Worm (Caenorhabditis elegans) whole organism, L4/young adult: ENCODE measurements around the gene ima-3.

Source experiments
- W03F9.2 ChIP-seq: fragments of 150-350 bp; optimal IDR thresholded peaks from 2 replicates; lab custom pipeline; 2014; ENCODE audit warnings: missing biosample characterization, missing genetic modification characterization
- dao-5 ChIP-seq: sonication (generic microtip); optimal IDR thresholded peaks from 2 replicates; lab custom pipeline; 2016; ENCODE audit warnings: missing genotype, missing genetic modification characterization, moderate library complexity, missing compliant biosample characterization
- him-1 ChIP-seq: sonication (generic microtip); optimal IDR thresholded peaks from 2 replicates; lab custom pipeline; 2016; ENCODE audit warnings: missing genotype, missing genetic modification reagents, missing genetic modification characterization, missing compliant biosample characterization

DNA sequence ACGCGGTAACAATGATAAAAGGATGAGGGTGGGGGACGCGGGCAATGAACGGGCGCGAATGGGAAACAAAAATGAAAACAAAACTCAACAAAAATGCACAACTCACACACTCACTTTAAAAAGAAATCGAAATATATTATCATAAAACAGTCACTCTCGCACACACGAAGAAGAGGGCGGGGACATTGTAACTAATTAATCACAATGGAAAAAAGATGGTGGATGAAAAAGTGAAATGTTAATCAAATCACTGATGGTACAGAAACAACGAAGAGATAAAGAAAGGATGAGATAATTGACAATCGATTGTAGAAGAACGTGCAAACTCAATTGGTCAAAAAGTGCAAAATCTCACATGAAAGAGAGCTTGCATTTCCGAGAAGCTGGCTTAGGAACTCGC lies 2.2 kb downstream of the ima-3 start:
- no peak for TF ChIP-seq him-1 (tag; lab: Kevin White, UChicago)
- TF ChIP-seq W03F9.2: no peak
- no peak for TF ChIP-seq dao-5
